Worm (Caenorhabditis elegans): ENCODE data around the gene nex-1.

DNA sequence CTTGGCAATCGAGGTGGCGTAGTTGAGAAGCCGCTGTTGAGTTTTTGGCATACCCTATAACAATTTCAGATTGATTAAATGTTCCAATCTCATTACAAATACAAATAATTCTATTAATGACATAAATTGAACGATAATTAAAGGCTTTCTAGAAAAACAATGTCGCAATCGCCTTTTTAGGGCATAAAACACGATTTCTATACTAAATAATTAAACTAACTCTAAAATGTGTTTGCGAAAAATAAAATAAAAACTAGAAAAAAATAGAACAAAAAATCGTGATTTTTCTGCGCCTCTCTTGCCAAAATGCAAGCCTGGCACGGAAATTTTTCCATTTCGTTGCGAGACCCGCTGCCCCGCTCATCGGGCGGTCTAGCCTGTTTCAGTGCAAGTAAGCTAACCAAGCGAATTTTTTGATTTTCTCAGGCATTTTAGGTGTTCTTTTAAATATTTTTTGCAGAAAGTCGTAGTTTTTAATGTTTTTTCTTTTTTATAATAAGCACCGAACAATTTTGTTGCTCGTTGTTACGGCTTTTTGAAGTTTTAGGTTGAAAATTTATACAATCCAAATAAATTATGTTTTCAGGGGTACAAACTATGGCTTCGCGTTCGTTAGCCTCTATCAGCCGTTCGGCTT is 2.5 kb downstream of the nex-1 start, which contains the start of the genes C34E10.12, C34E10.10 and atp-2:
- TF ChIP-seq R02D3.7 (tag; optimal IDR thresholded peaks at IDR 0.05) (no peak), zip-2 (tag; optimal IDR thresholded peaks at IDR 0.05) (no peak), fos-1 (tag; optimal IDR thresholded peaks at IDR 0.05) (no peak), unc-130 (GFP tag; optimal IDR thresholded peaks at IDR 0.05) (peak; percentile 77), php-3 (GFP tag; IDR thresholded peaks at IDR 0.05) (no peak), daf-19 (GFP tag; conservative IDR thresholded peaks at IDR 0.05) (no peak), mdl-1 (tag; optimal IDR thresholded peaks at IDR 0.05) (peak in 1 of 2 experiments; percentile 28), nhr-42 (GFP tag; IDR thresholded peaks at IDR 0.05) (no peak), zag-1 (tag; optimal IDR thresholded peaks at IDR 0.05) (no peak), unc-62 (GFP tag; optimal IDR thresholded peaks at IDR 0.05 in 1 of 2) (peak in 1 of 2 experiments; percentile 83), unc-62 (tag; optimal IDR thresholded peaks at IDR 0.05) (no peak), nhr-6 (tag; optimal IDR thresholded peaks at IDR 0.05) (peak; percentile 79), Y105C5A.15 (GFP tag; IDR thresholded peaks at IDR 0.05) (no peak), nhr-28 (tag; optimal IDR thresholded peaks at IDR 0.05) (peak; percentile 82), D1046.2 (GFP tag; IDR thresholded peaks at IDR 0.05) (no peak)

All from whole organism, L4 larva.